Fruit fly (Drosophila melanogaster): ENCODE measurements around the gene Pburs.

The Pburs gene

DNA sequence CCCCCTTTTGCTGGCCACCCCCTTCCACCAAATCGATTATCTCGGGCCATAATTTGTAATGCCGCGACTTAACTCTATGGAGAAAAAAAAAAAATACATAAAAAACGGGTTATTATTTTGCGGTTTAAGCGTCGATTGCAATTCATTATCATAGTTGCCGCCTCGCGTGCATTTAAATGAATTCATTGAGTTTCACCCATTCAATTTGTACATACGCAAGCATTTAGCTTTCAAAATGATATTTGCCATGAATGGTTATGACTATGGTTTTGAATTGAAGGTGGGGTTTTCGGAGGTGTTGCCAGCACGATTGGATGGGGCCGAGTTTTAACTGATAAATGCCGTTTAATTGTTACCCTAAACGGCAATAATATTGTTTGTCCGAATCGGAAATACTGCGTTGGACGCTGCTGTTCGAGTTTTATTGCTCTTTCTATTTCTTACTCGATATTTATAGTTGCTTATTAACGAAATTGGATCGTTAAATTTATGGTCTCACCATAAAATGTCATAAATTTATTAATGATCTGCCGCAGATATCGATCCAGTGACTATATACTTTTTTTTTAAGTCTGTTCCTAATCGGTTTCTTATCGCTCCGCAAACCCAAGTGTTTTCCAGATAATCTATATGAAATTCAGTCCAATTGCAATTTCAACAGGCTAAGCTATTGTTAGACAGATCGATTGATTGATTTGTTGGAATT, 12.2 kb downstream of the Pburs start (continued):
- TF ChIP-seq ewg (GFP tag; optimal IDR thresholded peaks at IDR 0.05) = no peak
- TF ChIP-seq nau (GFP tag; optimal IDR thresholded peaks at IDR 0.05) = no peak
- no peak for TF ChIP-seq MBD-R2 (GFP tag; IDR thresholded peaks at IDR 0.05)
- TF ChIP-seq BtbVII (GFP tag; optimal IDR thresholded peaks at IDR 0.05) = peak; percentile 31
- TF ChIP-seq CG1529 (GFP tag; optimal IDR thresholded peaks at IDR 0.05) = no peak
- peak; percentile 20 for TF ChIP-seq CG10979 (tag; optimal IDR thresholded peaks at IDR 0.05)
- TF ChIP-seq dmrt11E (tag; optimal IDR thresholded peaks at IDR 0.05) = no peak
- TF ChIP-seq trem (tag; optimal IDR thresholded peaks at IDR 0.05) = peak; percentile 34
- no peak for TF ChIP-seq CG10147 (GFP tag; optimal IDR thresholded peaks at IDR 0.05)
- no peak for TF ChIP-seq CG4282 (GFP tag; optimal IDR thresholded peaks at IDR 0.05)
- TF ChIP-seq Vsx1 (GFP tag; optimal IDR thresholded peaks at IDR 0.05) = peak; percentile 84
- no peak for TF ChIP-seq gfzf (GFP tag; optimal IDR thresholded peaks at IDR 0.05)
- peak in 1 of 2 experiments; percentile 67 for TF ChIP-seq Eip74EF (GFP tag; optimal IDR thresholded peaks at IDR 0.05)
- TF ChIP-seq fd3F (GFP tag; optimal IDR thresholded peaks at IDR 0.05) = no peak
- TF ChIP-seq sc (optimal IDR thresholded peaks at IDR 0.05) = no peak
- TF ChIP-seq sc (GFP tag; optimal IDR thresholded peaks at IDR 0.05) = no peak
- no peak for TF ChIP-seq CG17912 (GFP tag; optimal IDR thresholded peaks at IDR 0.05)
- no peak for TF ChIP-seq slou (GFP tag; optimal IDR thresholded peaks at IDR 0.05)
- no peak for TF ChIP-seq Dref (GFP tag; IDR thresholded peaks at IDR 0.05)
- TF ChIP-seq CG3065 (GFP tag; optimal IDR thresholded peaks at IDR 0.05) = no peak
- TF ChIP-seq Dip2 (GFP tag; IDR thresholded peaks at IDR 0.05) = no peak
- TF ChIP-seq CG8388 (GFP tag; optimal IDR thresholded peaks at IDR 0.05) = peak; percentile 50
- peak; percentile 66 for TF ChIP-seq CG34376 (GFP tag; optimal IDR thresholded peaks at IDR 0.05)
- peak; percentile 45 for TF ChIP-seq sug (tag; optimal IDR thresholded peaks at IDR 0.05)
- TF ChIP-seq CG15269 (tag; optimal IDR thresholded peaks at IDR 0.05) = peak; percentile 21
- TF ChIP-seq corto (GFP tag; optimal IDR thresholded peaks at IDR 0.05) = no peak
- no peak for TF ChIP-seq CG7556 (GFP tag; optimal IDR thresholded peaks at IDR 0.05)
- no peak for TF ChIP-seq pho (GFP tag; optimal IDR thresholded peaks at IDR 0.05)
- TF ChIP-seq Sry-β (GFP tag; optimal IDR thresholded peaks at IDR 0.05) = no peak
- no peak for TF ChIP-seq CG6272 (GFP tag; IDR thresholded peaks at IDR 0.05)
- no peak for TF ChIP-seq Opbp (GFP tag; IDR thresholded peaks at IDR 0.05; ENCODE audit: partially characterized antibody)
- no peak for TF ChIP-seq CG15696 (tag; optimal IDR thresholded peaks at IDR 0.05)
- TF ChIP-seq CG7839 (tag; optimal IDR thresholded peaks at IDR 0.05) = peak; percentile 6
- no peak for TF ChIP-seq CG8924 (tag; optimal IDR thresholded peaks at IDR 0.05)
- no peak for TF ChIP-seq CG12104 (GFP tag; optimal IDR thresholded peaks at IDR 0.05)
- no peak for TF ChIP-seq Dad (GFP tag; optimal IDR thresholded peaks at IDR 0.05)
- no peak for TF ChIP-seq CG30431 (GFP tag; optimal IDR thresholded peaks at IDR 0.05)
- TF ChIP-seq CG1602 (GFP tag; optimal IDR thresholded peaks at IDR 0.05) = no peak
- TF ChIP-seq chn (GFP tag; optimal IDR thresholded peaks at IDR 0.05) = no peak
- no peak for TF ChIP-seq CG16863 (GFP tag; optimal IDR thresholded peaks at IDR 0.05)
- TF ChIP-seq ara (GFP tag; IDR thresholded peaks at IDR 0.05) = no peak
- TF ChIP-seq en (GFP tag; optimal IDR thresholded peaks at IDR 0.05) = no peak
- TF ChIP-seq Abd-B (GFP tag; optimal IDR thresholded peaks at IDR 0.05) = no peak
- TF ChIP-seq Rx (GFP tag; IDR thresholded peaks at IDR 0.05) = no peak
- no peak for TF ChIP-seq Atf6 (GFP tag; IDR thresholded peaks at IDR 0.05)
- TF ChIP-seq TFAM (GFP tag; optimal IDR thresholded peaks at IDR 0.05) = no peak
- peak; percentile 16 for TF ChIP-seq CG15514 (GFP tag; optimal IDR thresholded peaks at IDR 0.05)
- 0 out of 3 replicates have a peak, but pooled peaks have one; percentile 36 for TF ChIP-seq CG17361 (GFP tag; IDR thresholded peaks at IDR 0.05)
- TF ChIP-seq CG5245 (GFP tag; optimal IDR thresholded peaks at IDR 0.05) = no peak
- peak; percentile 45 for TF ChIP-seq Nf-YB (GFP tag; optimal IDR thresholded peaks at IDR 0.05)
